Fruit fly (Drosophila melanogaster) whole organism, pupa: ENCODE measurements around the gene Spc25.

Experiments
- CG10348 ChIP-seq: fragments of 200-800 bp; sonication (Bioruptor generic); IDR thresholded peaks from 2 replicates; pipeline ENCODE4 v1.3.6; 2022; ENCODE audit warnings: missing biosample characterization, missing genetic modification characterization
- CG14655 ChIP-seq: fragments of 200-800 bp; sonication (Bioruptor generic); optimal IDR thresholded peaks from 3 replicates; lab custom pipeline; 2017; ENCODE audit warnings: mild to moderate bottlenecking, missing biosample characterization, missing genetic modification reagents, missing genetic modification characterization
- CG15710 ChIP-seq: fragments of 200-800 bp; sonication (Bioruptor generic); optimal IDR thresholded peaks from 2 replicates; lab custom pipeline; 2018; ENCODE audit warnings: missing biosample characterization, mild to moderate bottlenecking, missing genetic modification characterization, moderate library complexity
- CG32121 ChIP-seq: fragments of 200-800 bp; sonication (Bioruptor generic); IDR thresholded peaks from 2 replicates; pipeline ENCODE4 v1.3.6; 2022; ENCODE audit warnings: missing biosample characterization, missing genetic modification characterization
- CG34367 ChIP-seq: fragments of 200-800 bp; sonication (Bioruptor generic); optimal IDR thresholded peaks from 2 replicates; lab custom pipeline; 2018; ENCODE audit warnings: missing biosample characterization, mild to moderate bottlenecking, missing genetic modification characterization
- CG8159 ChIP-seq: fragments of 200-800 bp; sonication (Bioruptor generic); optimal IDR thresholded peaks from 3 replicates; lab custom pipeline; 2018; ENCODE audit warnings: missing biosample characterization, mild to moderate bottlenecking, missing genetic modification characterization, moderate library complexity
- CG8301 ChIP-seq: fragments of 200-800 bp; sonication (Bioruptor generic); optimal IDR thresholded peaks from 2 replicates; lab custom pipeline; 2018; ENCODE audit warnings: missing biosample characterization, mild to moderate bottlenecking, missing genetic modification characterization
- Ets98B ChIP-seq: fragments of 200-800 bp; sonication (Bioruptor generic); IDR thresholded peaks from 2 replicates; pipeline ENCODE4 v1.3.6; 2022; ENCODE audit warnings: missing biosample characterization, missing genetic modification characterization
- Pif1A ChIP-seq: fragments of 200-800 bp; sonication (Bioruptor generic); optimal IDR thresholded peaks from 3 replicates; lab custom pipeline; 2016; ENCODE audit warnings: missing biosample characterization, missing genetic modification characterization
- gl ChIP-seq: fragments of 200-800 bp; sonication (Bioruptor generic); optimal IDR thresholded peaks from 2 replicates; lab custom pipeline; 2018; ENCODE audit warnings: missing biosample characterization, mild to moderate bottlenecking, missing genetic modification characterization
- rn ChIP-seq: fragments of 200-800 bp; sonication (Bioruptor generic); IDR thresholded peaks from 2 replicates; pipeline ENCODE4 v1.3.6; 2022; ENCODE audit warnings: missing biosample characterization, missing genetic modification characterization

DNA sequence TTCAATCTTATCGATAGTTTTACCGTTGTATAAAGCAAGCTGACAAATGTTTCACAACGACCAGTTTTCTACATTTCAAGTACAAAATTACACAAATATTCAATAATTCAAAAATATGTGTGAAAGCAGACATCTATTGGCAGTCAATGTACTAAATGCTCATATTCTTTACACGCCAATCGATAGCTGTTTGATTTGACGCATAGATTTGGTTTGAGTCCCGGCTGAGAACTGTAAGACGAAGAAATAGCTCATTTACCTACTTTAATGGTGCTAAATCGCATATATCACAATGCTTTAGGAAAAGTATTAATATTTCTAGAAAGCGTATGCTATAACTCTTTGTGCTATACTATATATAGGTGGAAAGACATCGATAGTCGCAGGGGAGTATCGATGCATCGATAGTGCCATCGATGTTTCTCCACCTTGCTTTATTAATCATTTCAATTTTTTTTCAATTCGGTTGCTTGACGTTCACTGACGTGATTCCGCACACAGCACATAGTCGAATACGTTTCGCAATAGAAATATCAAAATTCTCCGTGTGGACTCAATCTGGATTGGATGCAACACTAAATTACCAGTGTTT is 19.2 kb downstream of the Spc25 start, which contains the start of gene Paip2:
- TF ChIP-seq rn (GFP tag; lab: Robert Waterston, UW), result no peak
- TF ChIP-seq CG10348 (GFP tag; lab: Robert Waterston, UW), result no peak
- no peak for TF ChIP-seq gl (tag; lab: Kevin White, UChicago)
- TF ChIP-seq CG8159 (tag; lab: Kevin White, UChicago), result no peak
- no peak for TF ChIP-seq CG8301
- no peak for TF ChIP-seq CG15710 (tag; lab: Kevin White, UChicago)
- no peak for TF ChIP-seq CG32121 (GFP tag; lab: Robert Waterston, UW)
- TF ChIP-seq Ets98B (GFP tag; lab: Robert Waterston, UW), result no peak; the same call in 1 of the 2 replicates
- TF ChIP-seq CG34367, result no peak
- no peak for TF ChIP-seq CG14655 (GFP tag; lab: Kevin White, UChicago)
- no peak for TF ChIP-seq Pif1A (GFP tag; lab: Kevin White, UChicago)
